Worm (Caenorhabditis elegans) whole organism, young adult: ENCODE data around the gene fmil-1.

Experiments used
- B0035.1 ChIP-seq: sonication (generic microtip); optimal IDR thresholded peaks from 2 replicates; lab custom pipeline; 2016; ENCODE audit warnings: missing genetic modification characterization, mild to moderate bottlenecking, missing compliant biosample characterization, missing genotype, missing genetic modification reagents
- C06A6.2 ChIP-seq: fragments of 200-800 bp; sonication (Bioruptor generic); conservative IDR thresholded peaks from 2 replicates; pipeline ENCODE4 v1.3.6; 2022; ENCODE audit warnings: missing genetic modification characterization, missing compliant biosample characterization
- C17E4.6 ChIP-seq: fragments of 200-800 bp; sonication (Bioruptor generic); IDR thresholded peaks from 2 replicates; pipeline ENCODE4 v1.3.6; 2022; ENCODE audit warnings: missing genetic modification reagents, missing genetic modification characterization, missing compliant biosample characterization
- F39B2.1 ChIP-seq: fragments of 200-800 bp; sonication (Bioruptor generic); IDR thresholded peaks from 2 replicates; pipeline ENCODE4 v1.3.6; 2022; ENCODE audit warnings: missing genetic modification reagents, missing genetic modification characterization, missing compliant biosample characterization
- F49E8.2 ChIP-seq: sonication (generic microtip); optimal IDR thresholded peaks from 3 replicates; lab custom pipeline; 2017; ENCODE audit warnings: missing genetic modification characterization, mild to moderate bottlenecking, missing compliant biosample characterization, antibody characterized with exemption, moderate library complexity; ENCODE audit not compliant: insufficient read depth
- F52B5.7 ChIP-seq: sonication (generic microtip); optimal IDR thresholded peaks from 2 replicates; lab custom pipeline; 2016; ENCODE audit warnings: mild to moderate bottlenecking, missing genetic modification characterization, missing compliant biosample characterization
- T26A5.8 ChIP-seq: sonication (generic microtip); optimal IDR thresholded peaks from 2 replicates; lab custom pipeline; 2016; ENCODE audit warnings: missing genetic modification characterization, missing compliant biosample characterization
- Y67H2A.10 ChIP-seq: fragments of 200-800 bp; sonication (Bioruptor generic); conservative IDR thresholded peaks from 2 replicates; pipeline ENCODE4 v1.3.6; 2022; ENCODE audit warnings: missing genetic modification reagents, missing genetic modification characterization, missing compliant biosample characterization
- Y95B8A.8 ChIP-seq: fragments of 200-800 bp; sonication (Bioruptor generic); IDR thresholded peaks from 2 replicates; pipeline ENCODE4 v1.3.6; 2022; ENCODE audit warnings: missing genetic modification reagents, missing genetic modification characterization, missing compliant biosample characterization
- ZK185.1 ChIP-seq: sonication (generic microtip); optimal IDR thresholded peaks from 2 replicates; lab custom pipeline; 2016; ENCODE audit warnings: mild to moderate bottlenecking, missing genetic modification characterization, missing compliant biosample characterization; ENCODE audit not compliant: poor library complexity, severe bottlenecking
- akir-1 ChIP-seq: fragments of 200-800 bp; sonication (Bioruptor generic); optimal IDR thresholded peaks from 2 replicates; lab custom pipeline; 2018; ENCODE audit warnings: mild to moderate bottlenecking, missing genetic modification characterization, moderate library complexity, missing compliant biosample characterization
- aptf-3 ChIP-seq: fragments of 200-800 bp; sonication (Bioruptor generic); IDR thresholded peaks from 2 replicates; pipeline ENCODE4 v1.3.6; 2022; ENCODE audit warnings: missing genetic modification characterization, missing compliant biosample characterization
- athp-1 ChIP-seq: sonication (generic microtip); optimal IDR thresholded peaks from 2 replicates; lab custom pipeline; 2017; ENCODE audit warnings: mild to moderate bottlenecking, missing genetic modification characterization, missing compliant biosample characterization
- attf-5 ChIP-seq: fragments of 200-800 bp; sonication (Bioruptor generic); optimal IDR thresholded peaks from 2 replicates; lab custom pipeline; 2018; ENCODE audit warnings: mild to moderate bottlenecking, missing genetic modification characterization, missing compliant biosample characterization
- bed-1 ChIP-seq: fragments of 200-800 bp; sonication (Bioruptor generic); IDR thresholded peaks from 2 replicates; pipeline ENCODE4 v1.3.6; 2022; ENCODE audit warnings: missing genetic modification reagents, missing genetic modification characterization, missing compliant biosample characterization
- bed-2 ChIP-seq: fragments of 200-800 bp; sonication (Bioruptor generic); IDR thresholded peaks from 2 replicates; pipeline ENCODE4 v1.3.6; 2022; ENCODE audit warnings: missing genetic modification reagents, missing genetic modification characterization, missing compliant biosample characterization
- ceh-100 ChIP-seq: fragments of 200-800 bp; sonication (Bioruptor generic); IDR thresholded peaks from 2 replicates; pipeline ENCODE4 v1.3.6; 2022; ENCODE audit warnings: missing genetic modification reagents, missing genetic modification characterization, missing compliant biosample characterization
- ceh-40 ChIP-seq: fragments of 200-800 bp; sonication (Bioruptor generic); IDR thresholded peaks from 2 replicates; pipeline ENCODE4 v1.3.6; 2022; ENCODE audit warnings: missing genetic modification characterization, missing compliant biosample characterization
- ceh-91 ChIP-seq: fragments of 200-800 bp; sonication (Bioruptor generic); IDR thresholded peaks from 2 replicates; pipeline ENCODE4 v1.3.6; 2022; ENCODE audit warnings: missing genetic modification reagents, missing genetic modification characterization, missing compliant biosample characterization
- chd-7 ChIP-seq: sonication (generic microtip); optimal IDR thresholded peaks from 2 replicates; lab custom pipeline; 2016; ENCODE audit warnings: mild to moderate bottlenecking, missing genetic modification characterization, moderate library complexity, missing compliant biosample characterization
- die-1 ChIP-seq: sonication (generic microtip); optimal IDR thresholded peaks from 2 replicates; lab custom pipeline; 2016; ENCODE audit warnings: missing genotype, mild to moderate bottlenecking, missing genetic modification characterization, missing compliant biosample characterization
- efl-1 ChIP-seq: fragments of 150-350 bp; optimal IDR thresholded peaks from 2 replicates; lab custom pipeline; 2014; ENCODE audit warnings: missing biosample characterization, missing genetic modification reagents, missing genetic modification characterization
- egl-44 ChIP-seq: fragments of 200-800 bp; sonication (Bioruptor generic); IDR thresholded peaks from 2 replicates; pipeline ENCODE4 v1.3.6; 2022; ENCODE audit warnings: missing genetic modification reagents, missing genetic modification characterization, missing compliant biosample characterization
- egrh-3 ChIP-seq: fragments of 200-800 bp; sonication (Bioruptor generic); IDR thresholded peaks from 2 replicates; pipeline ENCODE4 v1.3.6; 2022; ENCODE audit warnings: missing genetic modification reagents, missing genetic modification characterization, missing compliant biosample characterization
- fkh-3 ChIP-seq: sonication (generic microtip); optimal IDR thresholded peaks from 2 replicates; lab custom pipeline; 2016; ENCODE audit warnings: mild to moderate bottlenecking, missing genetic modification characterization, missing compliant biosample characterization
- gei-17 ChIP-seq: fragments of 200-800 bp; sonication (Bioruptor generic); optimal IDR thresholded peaks from 2 replicates; lab custom pipeline; 2018; ENCODE audit warnings: mild to moderate bottlenecking, missing genetic modification characterization, missing compliant biosample characterization
- him-1 ChIP-seq: sonication (generic microtip); optimal IDR thresholded peaks from 2 replicates; lab custom pipeline; 2016; ENCODE audit warnings: missing genotype, missing genetic modification reagents, missing genetic modification characterization, missing compliant biosample characterization
- hlh-26 ChIP-seq: fragments of 200-800 bp; sonication (Bioruptor generic); conservative IDR thresholded peaks from 2 replicates; pipeline ENCODE4 v1.3.6; 2022; ENCODE audit warnings: missing genetic modification reagents, missing genetic modification characterization, missing compliant biosample characterization
- hmg-1.2 ChIP-seq: fragments of 200-800 bp; sonication (Bioruptor generic); IDR thresholded peaks from 2 replicates; pipeline ENCODE4 v1.3.6; 2022; ENCODE audit warnings: missing genetic modification reagents, missing genetic modification characterization, missing compliant biosample characterization
- hsf-1 ChIP-seq: fragments of 200-800 bp; sonication (Bioruptor generic); IDR thresholded peaks from 2 replicates; pipeline ENCODE4 v1.3.6; 2022; ENCODE audit warnings: missing genetic modification reagents, missing genetic modification characterization, missing compliant biosample characterization
- lin-26 ChIP-seq: fragments of 200-800 bp; sonication (Bioruptor generic); IDR thresholded peaks from 2 replicates; pipeline ENCODE4 v1.3.6; 2022; ENCODE audit warnings: missing genetic modification reagents, missing genetic modification characterization, missing compliant biosample characterization
- lin-35 ChIP-seq, 3 experiments: fragments of 150-350 bp in 2 of 3; sonication (generic microtip) in 1 of 3; optimal IDR thresholded peaks; 2 replicates each; lab custom pipeline; 2014 to 2018; ENCODE audit warnings: missing biosample characterization in 3 of 3, missing genetic modification characterization in 3 of 3, missing genetic modification reagents in 3 of 3
- madf-3 ChIP-seq: fragments of 200-800 bp; sonication (Bioruptor generic); IDR thresholded peaks from 2 replicates; pipeline ENCODE4 v1.3.6; 2022; ENCODE audit warnings: missing genetic modification reagents, missing genetic modification characterization, missing compliant biosample characterization
- madf-6 ChIP-seq: fragments of 200-800 bp; sonication (Bioruptor generic); IDR thresholded peaks from 2 replicates; pipeline ENCODE4 v1.3.6; 2022; ENCODE audit warnings: missing genetic modification reagents, missing genetic modification characterization, missing compliant biosample characterization
- mxl-1 ChIP-seq: sonication (generic microtip); optimal IDR thresholded peaks from 2 replicates; lab custom pipeline; 2016; ENCODE audit warnings: missing genetic modification characterization, missing compliant biosample characterization
- nfyb-1 ChIP-seq: fragments of 200-800 bp; sonication (Bioruptor generic); IDR thresholded peaks from 2 replicates; pipeline ENCODE4 v1.3.6; 2022; ENCODE audit warnings: missing genetic modification reagents, missing genetic modification characterization, missing compliant biosample characterization
- nhr-90 ChIP-seq: sonication (generic microtip); optimal IDR thresholded peaks from 2 replicates; lab custom pipeline; 2016; ENCODE audit warnings: missing genotype, mild to moderate bottlenecking, missing genetic modification characterization, missing compliant biosample characterization
- pbrm-1 ChIP-seq: fragments of 200-800 bp; sonication (Bioruptor generic); IDR thresholded peaks from 2 replicates; pipeline ENCODE4 v1.3.6; 2022; ENCODE audit warnings: missing genetic modification reagents, missing genetic modification characterization, missing compliant biosample characterization
- pha-4 ChIP-seq: fragments of 150-350 bp; sonication (generic microtip); optimal IDR thresholded peaks from 2 replicates; lab custom pipeline; 2014; ENCODE audit warnings: missing biosample characterization, missing genetic modification reagents, missing genetic modification characterization
- rcor-1 ChIP-seq: fragments of 200-800 bp; sonication (Bioruptor generic); IDR thresholded peaks from 2 replicates; pipeline ENCODE4 v1.3.6; 2022; ENCODE audit warnings: missing genetic modification reagents, missing genetic modification characterization, missing compliant biosample characterization
- sea-2 ChIP-seq: fragments of 200-800 bp; sonication (Bioruptor generic); IDR thresholded peaks from 2 replicates; pipeline ENCODE4 v1.3.6; 2022; ENCODE audit warnings: missing genetic modification characterization, missing compliant biosample characterization
- snpc-3.4 ChIP-seq: sonication (generic microtip); optimal IDR thresholded peaks from 2 replicates; lab custom pipeline; 2017; ENCODE audit warnings: missing genetic modification characterization, mild to moderate bottlenecking, missing compliant biosample characterization, antibody characterized with exemption, moderate library complexity, missing genotype, missing genetic modification reagents
- somi-1 ChIP-seq: fragments of 200-800 bp; sonication (Bioruptor generic); optimal IDR thresholded peaks from 2 replicates; lab custom pipeline; 2018; ENCODE audit warnings: mild to moderate bottlenecking, missing genetic modification characterization, missing compliant biosample characterization
- tbp1 ChIP-seq: fragments of 200-800 bp; sonication (Bioruptor generic); optimal IDR thresholded peaks from 2 replicates; lab custom pipeline; 2018; ENCODE audit warnings: mild to moderate bottlenecking, missing genetic modification characterization, missing compliant biosample characterization
- tlf-1 ChIP-seq: fragments of 200-800 bp; sonication (Bioruptor generic); optimal IDR thresholded peaks from 2 replicates; lab custom pipeline; 2018; ENCODE audit warnings: mild to moderate bottlenecking, missing genetic modification characterization, missing compliant biosample characterization
- unc-62 ChIP-seq: fragments of 150-350 bp; optimal IDR thresholded peaks from 2 replicates; lab custom pipeline; 2014; ENCODE audit warnings: missing biosample characterization, missing genetic modification reagents, missing genetic modification characterization
- xnd-1 ChIP-seq: sonication (generic microtip); optimal IDR thresholded peaks from 2 replicates; lab custom pipeline; 2016; ENCODE audit warnings: missing genotype, missing genetic modification reagents, missing genetic modification characterization, missing compliant biosample characterization
- ztf-26 ChIP-seq: sonication (generic microtip); optimal IDR thresholded peaks from 2 replicates; lab custom pipeline; 2017; ENCODE audit warnings: missing genetic modification characterization, missing compliant biosample characterization
- ztf-3 ChIP-seq: fragments of 200-800 bp; sonication (Bioruptor generic); optimal IDR thresholded peaks from 2 replicates; lab custom pipeline; 2018; ENCODE audit warnings: mild to moderate bottlenecking, missing genetic modification characterization, missing compliant biosample characterization
- ztf-6 ChIP-seq: fragments of 200-800 bp; sonication (Bioruptor generic); IDR thresholded peaks from 2 replicates; pipeline ENCODE4 v1.3.6; 2022; ENCODE audit warnings: missing genetic modification reagents, missing genetic modification characterization, missing compliant biosample characterization

The fmil-1 gene

ce11 chrIV:3654214-3654613 is 14.3 kb downstream of the fmil-1 start (continued):
- no peak for TF ChIP-seq F52B5.7 (tag; lab: Kevin White, UChicago)
- no peak for TF ChIP-seq bed-1 (GFP tag; lab: Robert Waterston, UW)
- TF ChIP-seq mxl-1 (tag; lab: Kevin White, UChicago): no peak
- TF ChIP-seq ceh-91 (GFP tag; lab: Robert Waterston, UW): no peak
- TF ChIP-seq snpc-3.4 (tag; lab: Kevin White, UChicago): no peak
- peak; percentile 66; the same call in 1 of the 2 replicates for TF ChIP-seq lin-26
- peak; percentile 62; the same call in 1 of the 2 replicates for TF ChIP-seq hsf-1 (GFP tag; lab: Robert Waterston, UW)
- TF ChIP-seq nfyb-1 (GFP tag; lab: Robert Waterston, UW): no peak
- no peak for TF ChIP-seq madf-3 (GFP tag; lab: Robert Waterston, UW)
- TF ChIP-seq ceh-100 (GFP tag; lab: Robert Waterston, UW): no peak
- TF ChIP-seq xnd-1 (tag; lab: Kevin White, UChicago): no peak
- no peak for TF ChIP-seq ztf-3 (GFP tag; lab: Kevin White, UChicago)
- TF ChIP-seq C17E4.6 (GFP tag; lab: Robert Waterston, UW): no peak
- TF ChIP-seq ZK185.1: no peak
- no peak for TF ChIP-seq tlf-1 (GFP tag; lab: Kevin White, UChicago)
- TF ChIP-seq ztf-26: peak; percentile 67
- TF ChIP-seq egrh-3 (GFP tag; lab: Robert Waterston, UW): no peak
- TF ChIP-seq sea-2: no peak
- TF ChIP-seq unc-62 (GFP tag; lab: Kevin White, UChicago): no peak
- no peak for TF ChIP-seq him-1 (tag; lab: Kevin White, UChicago)
- TF ChIP-seq ceh-40: no peak
- TF ChIP-seq T26A5.8 (tag; lab: Kevin White, UChicago): no peak
- TF ChIP-seq lin-35 (GFP tag; optimal IDR thresholded peaks at IDR 0.05; lab: Kevin White, UChicago): no peak
- no peak for TF ChIP-seq F49E8.2 (tag; lab: Kevin White, UChicago)
- peak; percentile 41 for TF ChIP-seq chd-7 (tag; lab: Kevin White, UChicago)
- no peak for TF ChIP-seq aptf-3 (GFP tag; lab: Robert Waterston, UW)
- no peak for TF ChIP-seq tbp1 (GFP tag; lab: Kevin White, UChicago)
- no peak for TF ChIP-seq hlh-26 (GFP tag; lab: Robert Waterston, UW)
- TF ChIP-seq athp-1 (tag; lab: Kevin White, UChicago): no peak
- 0 out of 2 replicates have a peak, but pooled peaks have one; percentile 17 for TF ChIP-seq C06A6.2 (GFP tag; lab: Robert Waterston, UW)
- TF ChIP-seq somi-1: peak; percentile 88
- no peak for TF ChIP-seq pha-4 (tag; lab: Kevin White, UChicago)
- no peak for TF ChIP-seq rcor-1 (GFP tag; lab: Robert Waterston, UW)
- 0 out of 2 replicates have a peak, but pooled peaks have one; percentile 53 for TF ChIP-seq egl-44
- no peak for TF ChIP-seq nhr-90 (tag; lab: Kevin White, UChicago)
- TF ChIP-seq attf-5 (GFP tag; lab: Kevin White, UChicago): no peak
- TF ChIP-seq Y95B8A.8 (GFP tag; lab: Robert Waterston, UW): no peak
- TF ChIP-seq efl-1 (GFP tag; lab: Kevin White, UChicago): no peak
- TF ChIP-seq ztf-6 (GFP tag; lab: Robert Waterston, UW): no peak
- TF ChIP-seq akir-1 (GFP tag; lab: Kevin White, UChicago): no peak
- TF ChIP-seq, all 124 proteins: peak for 11

- no peak for TF ChIP-seq lin-26
- no peak for TF ChIP-seq pbrm-1 (GFP tag; lab: Robert Waterston, UW)
- no peak for TF ChIP-seq unc-62 (GFP tag; lab: Kevin White, UChicago)
- TF ChIP-seq Y95B8A.8 (GFP tag; lab: Robert Waterston, UW): no peak
- TF ChIP-seq B0035.1 (tag; lab: Kevin White, UChicago): no peak
- no peak for TF ChIP-seq madf-6 (GFP tag; lab: Robert Waterston, UW)
- TF ChIP-seq die-1 (tag; lab: Kevin White, UChicago): no peak
- no peak for TF ChIP-seq gei-17 (GFP tag; lab: Kevin White, UChicago)
- TF ChIP-seq nhr-90 (tag; lab: Kevin White, UChicago): no peak
- no peak for TF ChIP-seq F39B2.1 (GFP tag; lab: Robert Waterston, UW)
- no peak for TF ChIP-seq fkh-3
- peak; percentile 98 for TF ChIP-seq hmg-1.2
- no peak for TF ChIP-seq sea-2
- TF ChIP-seq bed-2 (GFP tag; lab: Robert Waterston, UW): no peak
- no peak for TF ChIP-seq Y67H2A.10 (GFP tag; lab: Robert Waterston, UW)
- no peak for TF ChIP-seq him-1 (tag; lab: Kevin White, UChicago)
- no peak for TF ChIP-seq chd-7 (tag; lab: Kevin White, UChicago)
Measured at ce11 chrIV:3653420-3653823, 15.1 kb downstream of the fmil-1 start.
